Worm (Caenorhabditis elegans): ENCODE results near the gene prmt-4.

Gene prmt-4

ce11 chrIV:606055-606454 is 2.6 kb upstream of the prmt-4 start, which contains the start of gene inx-18:
inx-18 (plus strand) TSS chrIV:606355.
- no peak for TF ChIP-seq T23F11.4 (GFP tag; optimal IDR thresholded peaks at IDR 0.05)
- TF ChIP-seq unc-42 (tag; optimal IDR thresholded peaks at IDR 0.05) = no peak
- no peak for TF ChIP-seq lin-11 (tag; optimal IDR thresholded peaks at IDR 0.05)
- no peak for TF ChIP-seq pros-1 (tag; optimal IDR thresholded peaks at IDR 0.05)
- TF ChIP-seq mec-3 (tag; optimal IDR thresholded peaks at IDR 0.05; ENCODE audit: borderline replicate concordance) = no peak
- no peak for TF ChIP-seq ceh-6 (GFP tag; optimal IDR thresholded peaks at IDR 0.05)
- TF ChIP-seq ceh-2 (tag; optimal IDR thresholded peaks at IDR 0.05) = no peak
- TF ChIP-seq pax-1 (tag; optimal IDR thresholded peaks at IDR 0.05) = no peak
- TF ChIP-seq elt-4 (tag; optimal IDR thresholded peaks at IDR 0.05) = no peak
- no peak for TF ChIP-seq ceh-18 (tag; optimal IDR thresholded peaks at IDR 0.05)
- TF ChIP-seq elt-2 (tag; optimal IDR thresholded peaks at IDR 0.05) = no peak
- TF ChIP-seq ceh-9 (tag; optimal IDR thresholded peaks at IDR 0.05) = no peak
- no peak for TF ChIP-seq tbx-2 (tag; optimal IDR thresholded peaks at IDR 0.05)
- TF ChIP-seq fkh-6 (tag; optimal IDR thresholded peaks at IDR 0.05) = no peak
- TF ChIP-seq Y22D7AL.16 (tag; optimal IDR thresholded peaks at IDR 0.05) = no peak
- no peak for TF ChIP-seq ceh-48 (tag; optimal IDR thresholded peaks at IDR 0.05)
- TF ChIP-seq madf-2 (tag; optimal IDR thresholded peaks at IDR 0.05) = no peak

ce11 chrIV:605431-605830 is 2.0 kb upstream of the prmt-4 start:
- TF ChIP-seq pha-4 (tag; optimal IDR thresholded peaks at IDR 0.05) (no peak), elt-2 (tag; optimal IDR thresholded peaks at IDR 0.05) (no peak), hlh-8 (tag; optimal IDR thresholded peaks at IDR 0.05) (no peak), madf-2 (tag; optimal IDR thresholded peaks at IDR 0.05) (no peak), pha-2 (tag; optimal IDR thresholded peaks at IDR 0.05) (no peak), unc-42 (tag; optimal IDR thresholded peaks at IDR 0.05) (no peak), ref-2 (tag; optimal IDR thresholded peaks at IDR 0.05) (no peak), sox-2 (GFP tag; IDR thresholded peaks at IDR 0.05) (no peak), pqm-1 (tag; optimal IDR thresholded peaks at IDR 0.05) (no peak), ceh-6 (GFP tag; optimal IDR thresholded peaks at IDR 0.05) (no peak), C38D4.7 (GFP tag; optimal IDR thresholded peaks at IDR 0.05) (no peak), pat-9 (tag; optimal IDR thresholded peaks at IDR 0.05) (no peak)

ce11 chrIV:604817-605216 is 1.4 kb upstream of the prmt-4 start:
- TF ChIP-seq ceh-45 (GFP tag; IDR thresholded peaks at IDR 0.05) = no peak

DNA sequence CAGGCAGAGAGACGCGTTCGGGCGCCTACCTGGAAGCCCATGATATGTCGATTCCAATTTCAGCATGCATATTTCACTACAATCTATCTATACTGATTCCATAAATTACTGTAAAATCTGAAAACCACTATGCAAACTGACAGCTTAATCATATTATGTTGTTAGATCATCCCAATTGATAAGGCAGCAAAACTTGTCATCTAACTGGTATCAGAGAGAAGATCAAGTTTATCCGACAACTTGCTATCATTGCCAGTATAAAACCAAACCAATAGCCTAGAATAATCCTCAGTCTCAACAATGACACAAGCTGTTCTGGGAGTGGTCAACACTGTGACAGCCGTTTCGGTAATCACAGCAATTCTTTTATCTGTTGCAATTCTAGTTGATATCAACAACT is 701 bp upstream of the prmt-4 start, which contains the start of gene col-102:
Gene col-102, plus strand, starts transcription at position 301 of the 400 bp plus-strand sequence.
- TF ChIP-seq ama-1 (optimal IDR thresholded peaks at IDR 0.05) (no peak), ceh-31 (tag; optimal IDR thresholded peaks at IDR 0.05) (no peak), ceh-2 (tag; optimal IDR thresholded peaks at IDR 0.05) (no peak), Y22D7AL.16 (tag; optimal IDR thresholded peaks at IDR 0.05) (no peak)

- TF ChIP-seq elt-2 (tag; optimal IDR thresholded peaks at IDR 0.05) (no peak), pros-1 (tag; optimal IDR thresholded peaks at IDR 0.05) (no peak), hlh-15 (tag; optimal IDR thresholded peaks at IDR 0.05) (no peak), ceh-48 (tag; optimal IDR thresholded peaks at IDR 0.05) (no peak), pha-4 (tag; optimal IDR thresholded peaks at IDR 0.05) (no peak), unc-55 (GFP tag; optimal IDR thresholded peaks at IDR 0.05) (no peak), pax-1 (tag; optimal IDR thresholded peaks at IDR 0.05) (no peak), ttx-3 (tag; optimal IDR thresholded peaks at IDR 0.05) (no peak), ceh-34 (tag; optimal IDR thresholded peaks at IDR 0.05) (no peak), sdc-2 (tag; optimal IDR thresholded peaks at IDR 0.05) (no peak), K02D7.2 (tag; optimal IDR thresholded peaks at IDR 0.05) (no peak), dmd-4 (tag; optimal IDR thresholded peaks at IDR 0.05; ENCODE audit: borderline replicate concordance) (no peak), tbx-7 (tag; optimal IDR thresholded peaks at IDR 0.05) (no peak), ceh-22 (tag; optimal IDR thresholded peaks at IDR 0.05) (no peak), Y22D7AL.16 (tag; optimal IDR thresholded peaks at IDR 0.05) (no peak), ahr-1 (tag; optimal IDR thresholded peaks at IDR 0.05) (no peak)
These were observed 1.8 kb downstream of the prmt-4 start, which contains the start of gene srt-59 for ce11 chrIV:601595-601994. srt-59 (minus strand) TSS chrIV:601695.

Data from whole organism, late embryonic.